Worm (Caenorhabditis elegans): ENCODE results near the gene tbg-1.

ce11 chrIII:9665490-9666179, 36.7 kb upstream of the tbg-1 start:
- TF ChIP-seq him-1 (tag; optimal IDR thresholded peaks at IDR 0.05): no peak
- TF ChIP-seq W03F9.2 (tag; optimal IDR thresholded peaks at IDR 0.05): no peak
